Fruit fly (Drosophila melanogaster): Measurements from ENCODE around the gene Cyp6d5.

Cyp6d5 gene

dm6 chr3R:14064158-14064969, 35.3 kb downstream of the Cyp6d5 start (continued):
- TF ChIP-seq unc-4 (GFP tag; IDR thresholded peaks at IDR 0.05; ENCODE audit: partially characterized antibody) (no peak), CG18476 (GFP tag; optimal IDR thresholded peaks at IDR 0.05) (no peak), run (tag; optimal IDR thresholded peaks at IDR 0.05) (peak; percentile 0), sr (GFP tag; IDR thresholded peaks at IDR 0.05) (no peak), CG17186 (GFP tag; optimal IDR thresholded peaks at IDR 0.05) (no peak), eve (GFP tag; optimal IDR thresholded peaks at IDR 0.05) (no peak), NC2α (GFP tag; optimal IDR thresholded peaks at IDR 0.05) (no peak), CG12299 (tag; optimal IDR thresholded peaks at IDR 0.05) (no peak), cwo (GFP tag; optimal IDR thresholded peaks at IDR 0.05) (peak; percentile 20), CG4404 (GFP tag; IDR thresholded peaks at IDR 0.05) (no peak), fd102C (GFP tag; optimal IDR thresholded peaks at IDR 0.05) (no peak), Trl (optimal IDR thresholded peaks at IDR 0.05) (peak; percentile 20 to 72), Trl (GFP tag; optimal IDR thresholded peaks at IDR 0.05) (no peak), sisA (GFP tag; IDR thresholded peaks at IDR 0.05) (no peak), Asciz (GFP tag; optimal IDR thresholded peaks at IDR 0.05) (no peak), sug (tag; optimal IDR thresholded peaks at IDR 0.05) (no peak), pb (GFP tag; optimal IDR thresholded peaks at IDR 0.05) (no peak), seq (GFP tag; IDR thresholded peaks at IDR 0.05) (no peak), GATAe (GFP tag; conservative IDR thresholded peaks at IDR 0.05) (no peak), wdn (GFP tag; IDR thresholded peaks at IDR 0.05) (no peak), gt (GFP tag; IDR thresholded peaks at IDR 0.05) (no peak), dm (GFP tag; optimal IDR thresholded peaks at IDR 0.05) (no peak), CG15514 (GFP tag; optimal IDR thresholded peaks at IDR 0.05) (peak; percentile 21), slp2 (GFP tag; optimal IDR thresholded peaks at IDR 0.05) (no peak), cg (GFP tag; optimal IDR thresholded peaks at IDR 0.05) (peak; percentile 50), CG14014 (GFP tag; IDR thresholded peaks at IDR 0.05) (no peak), CG1233 (GFP tag; optimal IDR thresholded peaks at IDR 0.05) (no peak), CG3065 (GFP tag; optimal IDR thresholded peaks at IDR 0.05) (no peak), Rfx (GFP tag; IDR thresholded peaks at IDR 0.05) (peak; percentile 23; the same call in 1 of the 2 replicates), fu2 (GFP tag; optimal IDR thresholded peaks at IDR 0.05) (no peak), CG9215 (GFP tag; IDR thresholded peaks at IDR 0.05) (no peak), Ets97D (GFP tag; optimal IDR thresholded peaks at IDR 0.05) (no peak), CG2678 (tag; optimal IDR thresholded peaks at IDR 0.05) (no peak), oc (tag; optimal IDR thresholded peaks at IDR 0.05) (no peak), dmrt99B (tag; optimal IDR thresholded peaks at IDR 0.05) (no peak), lilli (GFP tag; optimal IDR thresholded peaks at IDR 0.05) (peak; percentile 3), CG5180 (GFP tag; optimal IDR thresholded peaks at IDR 0.05) (peak; percentile 29), ato (GFP tag; IDR thresholded peaks at IDR 0.05; ENCODE audit: partially characterized antibody) (no peak), CG12071 (GFP tag; optimal IDR thresholded peaks at IDR 0.05) (peak; percentile 4), gro (GFP tag; optimal IDR thresholded peaks at IDR 0.05) (peak; percentile 41), Med (GFP tag) (peak; percentile 49), zfh2 (GFP tag; optimal IDR thresholded peaks at IDR 0.05) (no peak), sens-2 (GFP tag; IDR thresholded peaks at IDR 0.05) (no peak), trh (GFP tag; optimal IDR thresholded peaks at IDR 0.05) (no peak), Deaf1 (tag; optimal IDR thresholded peaks at IDR 0.05) (peak; percentile 96), CG34376 (GFP tag; optimal IDR thresholded peaks at IDR 0.05) (peak; percentile 45), BtbVII (GFP tag; optimal IDR thresholded peaks at IDR 0.05) (peak; percentile 38), h (optimal IDR thresholded peaks at IDR 0.05) (no peak), Drgx (GFP tag; IDR thresholded peaks at IDR 0.05) (no peak), CG11398 (GFP tag; optimal IDR thresholded peaks at IDR 0.05) (no peak), CG13894 (tag; optimal IDR thresholded peaks at IDR 0.05) (no peak)

All from whole organism, embryonic.